Worm (Caenorhabditis elegans): ENCODE measurements around the gene C15H11.11.

Gene C15H11.11

ce11 chrV:14437355-14437754 is 22.1 kb downstream of the C15H11.11 start (continued):
- TF ChIP-seq pros-1 (tag; optimal IDR thresholded peaks at IDR 0.05) (no peak), ama-1 (optimal IDR thresholded peaks at IDR 0.05) (no peak)

- TF ChIP-seq tbx-2 (tag; optimal IDR thresholded peaks at IDR 0.05) (no peak), ceh-45 (GFP tag; IDR thresholded peaks at IDR 0.05) (no peak), mec-3 (tag; optimal IDR thresholded peaks at IDR 0.05; ENCODE audit: borderline replicate concordance) (no peak), pha-4 (tag; optimal IDR thresholded peaks at IDR 0.05) (no peak), dve-1 (tag; optimal IDR thresholded peaks at IDR 0.05) (no peak), ceh-6 (GFP tag; optimal IDR thresholded peaks at IDR 0.05) (no peak), fax-1 (tag; optimal IDR thresholded peaks at IDR 0.05) (no peak), ceh-48 (tag; optimal IDR thresholded peaks at IDR 0.05) (no peak), pha-2 (tag; optimal IDR thresholded peaks at IDR 0.05) (no peak), ceh-18 (tag; optimal IDR thresholded peaks at IDR 0.05) (no peak), T23F11.4 (GFP tag; optimal IDR thresholded peaks at IDR 0.05) (no peak), fkh-10 (GFP tag; optimal IDR thresholded peaks at IDR 0.05) (no peak), gmeb-2 (tag; optimal IDR thresholded peaks at IDR 0.05) (no peak), ceh-22 (tag; optimal IDR thresholded peaks at IDR 0.05) (no peak), zip-5 (tag; optimal IDR thresholded peaks at IDR 0.05) (no peak), ceh-2 (tag; optimal IDR thresholded peaks at IDR 0.05) (no peak)
Measured at ce11 chrV:14438099-14438739, 22.9 kb downstream of the C15H11.11 start.

- no peak for TF ChIP-seq ceh-22 (tag; optimal IDR thresholded peaks at IDR 0.05)
- TF ChIP-seq sox-4 (tag; optimal IDR thresholded peaks at IDR 0.05): no peak
- no peak for TF ChIP-seq zip-5 (tag; optimal IDR thresholded peaks at IDR 0.05)
- TF ChIP-seq C08G9.2 (tag; optimal IDR thresholded peaks at IDR 0.05): no peak
- no peak for TF ChIP-seq madf-2 (tag; optimal IDR thresholded peaks at IDR 0.05)
- no peak for TF ChIP-seq hlh-8 (tag; optimal IDR thresholded peaks at IDR 0.05)
- TF ChIP-seq pat-9 (tag; optimal IDR thresholded peaks at IDR 0.05): no peak
- TF ChIP-seq ceh-48 (tag; optimal IDR thresholded peaks at IDR 0.05): no peak
- TF ChIP-seq ahr-1 (tag; optimal IDR thresholded peaks at IDR 0.05): no peak
- TF ChIP-seq ets-4 (tag; optimal IDR thresholded peaks at IDR 0.05): no peak
- TF ChIP-seq K02D7.2 (tag; optimal IDR thresholded peaks at IDR 0.05): no peak
- no peak for TF ChIP-seq pha-4 (tag; optimal IDR thresholded peaks at IDR 0.05)
- no peak for TF ChIP-seq npax-4 (tag; optimal IDR thresholded peaks at IDR 0.05)
- no peak for TF ChIP-seq sdc-2 (tag; optimal IDR thresholded peaks at IDR 0.05)
- no peak for TF ChIP-seq F13H6.1 (tag; optimal IDR thresholded peaks at IDR 0.05)
- no peak for TF ChIP-seq lim-6 (tag; optimal IDR thresholded peaks at IDR 0.05)
- TF ChIP-seq hlh-15 (tag; optimal IDR thresholded peaks at IDR 0.05): no peak
- TF ChIP-seq ceh-31 (tag; optimal IDR thresholded peaks at IDR 0.05): no peak
Measured at ce11 chrV:14439236-14439635, 23.9 kb downstream of the C15H11.11 start.

ce11 chrV:14440841-14441240 is 25.5 kb downstream of the C15H11.11 start, which contains the start of gene F23B12.4:
Gene F23B12.4, plus strand, starts transcription at chrV:14441141.
- no peak for TF ChIP-seq hlh-15 (tag; optimal IDR thresholded peaks at IDR 0.05)
- TF ChIP-seq rnt-1 (tag; optimal IDR thresholded peaks at IDR 0.05): no peak
- TF ChIP-seq odd-2 (tag; optimal IDR thresholded peaks at IDR 0.05): no peak
- TF ChIP-seq ceh-9 (tag; optimal IDR thresholded peaks at IDR 0.05): no peak
- TF ChIP-seq ceh-14 (tag; optimal IDR thresholded peaks at IDR 0.05): no peak
- TF ChIP-seq unc-3 (GFP tag; conservative IDR thresholded peaks at IDR 0.05): no peak
- TF ChIP-seq unc-3 (tag; optimal IDR thresholded peaks at IDR 0.05): no peak
- TF ChIP-seq pha-4 (tag; optimal IDR thresholded peaks at IDR 0.05): no peak
- TF ChIP-seq ref-2 (tag; optimal IDR thresholded peaks at IDR 0.05): no peak
- no peak for TF ChIP-seq T23F11.4 (GFP tag; optimal IDR thresholded peaks at IDR 0.05)
- TF ChIP-seq sox-4 (tag; optimal IDR thresholded peaks at IDR 0.05): no peak
- no peak for TF ChIP-seq mec-3 (tag; optimal IDR thresholded peaks at IDR 0.05; ENCODE audit: borderline replicate concordance)
- TF ChIP-seq hlh-8 (tag; optimal IDR thresholded peaks at IDR 0.05): no peak
- TF ChIP-seq dve-1 (tag; optimal IDR thresholded peaks at IDR 0.05): no peak
- TF ChIP-seq ceh-34 (tag; optimal IDR thresholded peaks at IDR 0.05): no peak
- no peak for TF ChIP-seq madf-2 (tag; optimal IDR thresholded peaks at IDR 0.05)
- TF ChIP-seq C38D4.7 (GFP tag; optimal IDR thresholded peaks at IDR 0.05): no peak
- TF ChIP-seq Y22D7AL.16 (tag; optimal IDR thresholded peaks at IDR 0.05): no peak
- no peak for TF ChIP-seq ets-4 (tag; optimal IDR thresholded peaks at IDR 0.05)
- no peak for TF ChIP-seq pros-1 (tag; optimal IDR thresholded peaks at IDR 0.05)

Data from whole organism, late embryonic.